Worm (Caenorhabditis elegans): Measurements from ENCODE around the gene ttll-12.
A peak's percentile ranks its signal among the peaks of the same experiment; 100 is the strongest.

Gene ttll-12

DNA sequence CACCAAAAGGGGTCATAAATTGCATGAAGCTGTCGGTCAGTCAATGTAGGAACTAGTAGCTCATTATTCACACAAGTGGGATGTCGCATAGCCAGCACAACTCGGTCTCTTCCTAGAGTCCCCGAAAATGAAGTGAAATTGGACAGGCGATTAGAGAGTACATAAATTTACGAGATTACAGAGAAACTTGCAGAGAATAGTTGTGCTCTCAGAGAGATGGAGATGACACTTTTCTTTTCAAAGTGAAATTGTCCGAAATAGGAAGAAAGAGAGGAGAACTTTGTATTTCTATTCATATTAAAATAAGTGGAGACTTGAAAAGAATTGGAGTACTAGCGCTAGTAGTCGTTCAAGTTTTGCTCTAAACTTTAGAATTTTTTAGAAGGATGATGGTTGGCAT lies 33.2 kb upstream of the ttll-12 start (continued):
- no peak for TF ChIP-seq sdz-38 (tag; optimal IDR thresholded peaks at IDR 0.05)

- no peak for TF ChIP-seq ama-1 (optimal IDR thresholded peaks at IDR 0.05)
- TF ChIP-seq ama-1 (GFP tag; optimal IDR thresholded peaks at IDR 0.05), result no peak
- no peak for TF ChIP-seq pbrm-1 (GFP tag; IDR thresholded peaks at IDR 0.05)
- TF ChIP-seq K11D2.4 (GFP tag; IDR thresholded peaks at IDR 0.05), result no peak
- TF ChIP-seq hlh-26 (GFP tag; conservative IDR thresholded peaks at IDR 0.05), result no peak
- no peak for TF ChIP-seq ekl-4 (GFP tag; IDR thresholded peaks at IDR 0.05)
- no peak for TF ChIP-seq tbx-9 (tag; optimal IDR thresholded peaks at IDR 0.05; ENCODE audit: borderline replicate concordance)
- TF ChIP-seq C06A6.2 (GFP tag; conservative IDR thresholded peaks at IDR 0.05), result no peak
- no peak for TF ChIP-seq ztf-22 (GFP tag; optimal IDR thresholded peaks at IDR 0.05)
- TF ChIP-seq ceh-79 (tag; optimal IDR thresholded peaks at IDR 0.05), result no peak
- TF ChIP-seq F10E7.11 (tag; optimal IDR thresholded peaks at IDR 0.05), result no peak
- no peak for TF ChIP-seq die-1 (tag; optimal IDR thresholded peaks at IDR 0.05)
- TF ChIP-seq lir-1 (GFP tag; conservative IDR thresholded peaks at IDR 0.05), result no peak
- no peak for TF ChIP-seq nhr-179 (tag; optimal IDR thresholded peaks at IDR 0.05)
- TF ChIP-seq attf-3 (GFP tag; conservative IDR thresholded peaks at IDR 0.05), result no peak
- no peak for TF ChIP-seq unc-62 (GFP tag; optimal IDR thresholded peaks at IDR 0.05)
Observed at ce11 chrII:9306835-9307234, 32.0 kb upstream of the ttll-12 start.

ce11 chrII:9308614-9309046 lies 30.2 kb upstream of the ttll-12 start:
- TF ChIP-seq rpc-1 (optimal IDR thresholded peaks at IDR 0.05) (no peak), rpc-1 (tag; optimal IDR thresholded peaks at IDR 0.05) (no peak), hmg-1.2 (GFP tag; IDR thresholded peaks at IDR 0.05) (peak; percentile 66), unc-62 (GFP tag; optimal IDR thresholded peaks at IDR 0.05) (peak; percentile 19), lin-40 (tag; optimal IDR thresholded peaks at IDR 0.05) (no peak), nfya-2 (GFP tag; IDR thresholded peaks at IDR 0.05) (no peak)

DNA sequence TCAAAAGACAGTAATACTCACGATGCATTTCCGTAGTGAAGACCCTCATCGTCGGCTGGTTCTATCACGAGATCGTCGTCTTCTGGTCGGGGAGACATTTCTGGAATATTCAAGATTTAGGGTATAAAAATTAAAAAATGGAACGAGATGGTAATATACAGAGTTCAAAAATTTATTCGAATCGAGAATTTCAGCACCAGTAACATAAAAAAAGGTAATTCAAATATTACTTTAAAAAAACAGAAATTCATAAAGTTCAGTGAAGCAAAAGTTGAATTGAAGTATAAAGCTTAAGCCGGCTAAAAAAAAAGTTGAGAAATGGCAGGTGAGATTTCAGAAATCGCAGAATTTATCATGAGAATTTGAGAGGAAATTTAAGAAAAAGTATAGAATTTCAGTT lies 28.6 kb upstream of the ttll-12 start, which contains the start of gene cam-1:
Gene cam-1, minus strand, starts transcription at position 101 of the 400 bp plus-strand sequence.
- no peak for TF ChIP-seq let-526 (GFP tag; IDR thresholded peaks at IDR 0.05)
- TF ChIP-seq F55B11.4 (tag; optimal IDR thresholded peaks at IDR 0.05; ENCODE audit: borderline replicate concordance, insufficient read depth), result no peak
- TF ChIP-seq ztf-25 (GFP tag; IDR thresholded peaks at IDR 0.05), result no peak
- TF ChIP-seq snpc-1.1 (tag; optimal IDR thresholded peaks at IDR 0.05; ENCODE audit: insufficient read depth), result no peak
- TF ChIP-seq hrde-1 (tag; optimal IDR thresholded peaks at IDR 0.05; ENCODE audit: borderline replicate concordance), result no peak
- no peak for TF ChIP-seq pha-4 (tag; optimal IDR thresholded peaks at IDR 0.05)
- TF ChIP-seq mxl-1 (tag; optimal IDR thresholded peaks at IDR 0.05), result no peak

ce11 chrII:9310794-9311193 lies 28.0 kb upstream of the ttll-12 start:
- TF ChIP-seq lin-40 (tag; optimal IDR thresholded peaks at IDR 0.05), result no peak

DNA sequence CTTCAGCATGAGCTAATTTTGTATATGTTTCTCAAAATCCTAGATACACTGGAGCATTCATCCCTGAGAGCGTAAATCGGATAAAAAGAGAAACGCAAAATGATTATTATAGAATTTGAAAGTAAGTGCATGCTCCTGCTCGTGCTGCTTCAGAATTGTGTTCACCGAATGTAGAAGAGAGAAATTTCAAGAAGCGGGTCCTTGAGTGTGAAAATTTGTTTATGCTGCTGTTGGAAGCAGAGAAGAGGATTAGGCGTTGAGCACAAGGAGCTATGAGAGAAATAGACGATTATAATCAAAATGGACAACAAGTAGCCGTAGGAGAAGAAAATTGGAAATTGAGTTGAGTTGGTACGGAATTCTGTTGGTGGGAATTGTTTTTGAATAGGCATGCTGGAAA lies 27.1 kb upstream of the ttll-12 start:
- TF ChIP-seq ceh-27 (GFP tag; optimal IDR thresholded peaks at IDR 0.05) (peak; percentile 69), nhr-179 (tag; optimal IDR thresholded peaks at IDR 0.05) (no peak)

- TF ChIP-seq hmg-1.2 (GFP tag; IDR thresholded peaks at IDR 0.05) (no peak), F10E7.11 (tag; optimal IDR thresholded peaks at IDR 0.05) (no peak), Y95B8A.8 (GFP tag; IDR thresholded peaks at IDR 0.05) (no peak), attf-3 (GFP tag; conservative IDR thresholded peaks at IDR 0.05) (no peak), ama-1 (optimal IDR thresholded peaks at IDR 0.05) (no peak), ama-1 (GFP tag; optimal IDR thresholded peaks at IDR 0.05) (no peak), lag-1 (GFP tag; IDR thresholded peaks at IDR 0.05) (no peak), cebp-1 (GFP tag; IDR thresholded peaks at IDR 0.05) (no peak), cebp-1 (tag; optimal IDR thresholded peaks at IDR 0.05) (no peak), tbx-9 (tag; optimal IDR thresholded peaks at IDR 0.05; ENCODE audit: borderline replicate concordance) (no peak), tlf-1 (GFP tag; optimal IDR thresholded peaks at IDR 0.05) (no peak), Y67H2A.10 (GFP tag; conservative IDR thresholded peaks at IDR 0.05) (no peak), egrh-3 (GFP tag; IDR thresholded peaks at IDR 0.05) (no peak), F22D6.2 (tag; optimal IDR thresholded peaks at IDR 0.05) (no peak), F52B5.7 (tag; optimal IDR thresholded peaks at IDR 0.05) (no peak), ztf-22 (GFP tag; optimal IDR thresholded peaks at IDR 0.05) (no peak), madf-10 (tag; optimal IDR thresholded peaks at IDR 0.05) (no peak)
Observed at ce11 chrII:9313335-9313734, 25.5 kb upstream of the ttll-12 start.
